Fruit fly (Drosophila melanogaster): ENCODE measurements around the gene asf1.

- TF ChIP-seq Sin3A (optimal IDR thresholded peaks at IDR 0.05) (no peak), ttk (optimal IDR thresholded peaks at IDR 0.05) (no peak), Myc (optimal IDR thresholded peaks at IDR 0.05) (no peak), psq (optimal IDR thresholded peaks at IDR 0.05) (no peak), h (optimal IDR thresholded peaks at IDR 0.05) (no peak), insv (optimal IDR thresholded peaks at IDR 0.05) (no peak)
These were observed 31.9 kb downstream of the asf1 start for dm6 chr3L:19650588-19650987.

Data from Kc167 (cell line).